Fruit fly (Drosophila melanogaster) whole organism, embryonic: ENCODE data around the gene Dis3l2.

Experiments
- Antp ChIP-seq: fragments of 200-800 bp; sonication (Bioruptor generic); optimal IDR thresholded peaks from 3 replicates; lab custom pipeline; 2016; ENCODE audit warnings: missing biosample characterization, missing genetic modification characterization
- Atf6 ChIP-seq: fragments of 200-800 bp; sonication (Bioruptor generic); IDR thresholded peaks from 2 replicates; pipeline ENCODE4 v1.3.6; 2022; ENCODE audit warnings: missing biosample characterization, missing genetic modification characterization
- CG1024 ChIP-seq: fragments of 200-800 bp; sonication (Bioruptor generic); IDR thresholded peaks from 2 replicates; pipeline ENCODE4 v1.3.6; 2022; ENCODE audit warnings: missing biosample characterization, missing genetic modification characterization
- CG12236 ChIP-seq: fragments of 200-800 bp; sonication (Bioruptor generic); optimal IDR thresholded peaks from 2 replicates; lab custom pipeline; 2016; ENCODE audit warnings: missing biosample characterization, missing genetic modification characterization
- CG13624 ChIP-seq: fragments of 200-800 bp; sonication (Bioruptor generic); optimal IDR thresholded peaks from 2 replicates; lab custom pipeline; 2016; ENCODE audit warnings: missing biosample characterization, missing genetic modification characterization
- CG15073 ChIP-seq: fragments of 200-800 bp; sonication (Bioruptor generic); optimal IDR thresholded peaks from 2 replicates; lab custom pipeline; 2016; ENCODE audit warnings: missing biosample characterization, missing genetic modification characterization
- CG17186 ChIP-seq: fragments of 200-800 bp; sonication (Bioruptor generic); optimal IDR thresholded peaks from 3 replicates; lab custom pipeline; 2017; ENCODE audit warnings: missing biosample characterization, missing genetic modification reagents, missing genetic modification characterization
- CG18476 ChIP-seq: fragments of 200-800 bp; sonication (Bioruptor generic); optimal IDR thresholded peaks from 2 replicates; lab custom pipeline; 2016; ENCODE audit warnings: missing biosample characterization, mild to moderate bottlenecking, missing genetic modification characterization
- CG18619 ChIP-seq: fragments of 200-800 bp; sonication (Bioruptor generic); optimal IDR thresholded peaks from 3 replicates; lab custom pipeline; 2017; ENCODE audit warnings: missing biosample characterization, mild to moderate bottlenecking, missing genetic modification characterization
- CG2116 ChIP-seq: fragments of 200-800 bp; sonication (Bioruptor generic); optimal IDR thresholded peaks from 3 replicates; lab custom pipeline; 2018; ENCODE audit warnings: missing biosample characterization, mild to moderate bottlenecking, missing genetic modification characterization
- CG33213 ChIP-seq: fragments of 200-800 bp; sonication (Bioruptor generic); optimal IDR thresholded peaks from 3 replicates; lab custom pipeline; 2016; ENCODE audit warnings: missing biosample characterization, missing genetic modification characterization
- CG6683 ChIP-seq: fragments of 200-800 bp; sonication (Bioruptor generic); optimal IDR thresholded peaks from 2 replicates; lab custom pipeline; 2017; ENCODE audit warnings: missing biosample characterization, mild to moderate bottlenecking, missing genetic modification characterization, missing genetic modification reagents
- CG7963 ChIP-seq: fragments of 200-800 bp; sonication (Bioruptor generic); IDR thresholded peaks from 3 replicates; pipeline ENCODE4 v1.3.6; 2022; ENCODE audit warnings: missing biosample characterization, missing genetic modification characterization; ENCODE audit not compliant: partially characterized antibody
- CG8089 ChIP-seq: fragments of 200-800 bp; sonication (Bioruptor generic); optimal IDR thresholded peaks from 3 replicates; lab custom pipeline; 2016; ENCODE audit warnings: missing biosample characterization, missing genetic modification characterization
- CG8924 ChIP-seq: fragments of 200-800 bp; optimal IDR thresholded peaks from 3 replicates; lab custom pipeline; 2019; ENCODE audit warnings: missing biosample characterization, mild to moderate bottlenecking, missing genetic modification characterization, moderate library complexity
- CG9215 ChIP-seq: fragments of 200-800 bp; sonication (Bioruptor generic); IDR thresholded peaks from 2 replicates; pipeline ENCODE4 v1.3.6; 2022; ENCODE audit warnings: missing biosample characterization, missing genetic modification characterization
- CG9817 ChIP-seq: fragments of 200-800 bp; sonication (Bioruptor generic); optimal IDR thresholded peaks from 2 replicates; lab custom pipeline; 2018; ENCODE audit warnings: missing biosample characterization, mild to moderate bottlenecking, missing genetic modification characterization, moderate library complexity
- Deaf1 ChIP-seq: fragments of 200-800 bp; optimal IDR thresholded peaks from 3 replicates; lab custom pipeline; 2019; ENCODE audit warnings: missing biosample characterization, mild to moderate bottlenecking, missing genetic modification characterization, moderate library complexity
- Doc2 ChIP-seq: fragments of 200-800 bp; sonication (Bioruptor generic); IDR thresholded peaks from 2 replicates; pipeline ENCODE4 v1.3.6; 2022; ENCODE audit warnings: missing biosample characterization, missing genetic modification characterization
- Drgx ChIP-seq: fragments of 200-800 bp; sonication (Bioruptor generic); IDR thresholded peaks from 2 replicates; pipeline ENCODE4 v1.3.6; 2022; ENCODE audit warnings: missing biosample characterization, missing genetic modification characterization
- E2f2 ChIP-seq: fragments of 200-800 bp; sonication (Bioruptor generic); IDR thresholded peaks from 2 replicates; pipeline ENCODE4 v1.3.6; 2022; ENCODE audit warnings: missing biosample characterization, missing genetic modification characterization
- Hand ChIP-seq: fragments of 200-800 bp; sonication (Bioruptor generic); optimal IDR thresholded peaks from 2 replicates; lab custom pipeline; 2017; ENCODE audit warnings: mild to moderate bottlenecking, missing biosample characterization, missing genetic modification reagents, missing genetic modification characterization
- HmgD ChIP-seq: fragments of 200-800 bp; sonication (Bioruptor generic); optimal IDR thresholded peaks from 3 replicates; lab custom pipeline; 2016; ENCODE audit warnings: missing biosample characterization, missing genetic modification characterization
- Hr3 ChIP-seq: fragments of 200-800 bp; sonication (Bioruptor generic); optimal IDR thresholded peaks from 3 replicates; lab custom pipeline; 2016; ENCODE audit warnings: missing biosample characterization, missing genetic modification characterization
- Hr51 ChIP-seq, 2 experiments: fragments of 200-800 bp; sonication (Bioruptor generic); optimal IDR thresholded peaks; 2 replicates in 1 of 2; 3 replicates in 1 of 2; lab custom pipeline; 2016 to 2018; ENCODE audit warnings: missing biosample characterization in 2 of 2, missing genetic modification characterization in 2 of 2, mild to moderate bottlenecking in 1 of 2, moderate library complexity in 1 of 2
- Oli ChIP-seq: fragments of 200-800 bp; sonication (Bioruptor generic); optimal IDR thresholded peaks from 2 replicates; lab custom pipeline; 2018; ENCODE audit warnings: missing biosample characterization, mild to moderate bottlenecking, missing genetic modification characterization, moderate library complexity
- Opbp ChIP-seq: fragments of 200-800 bp; sonication (Bioruptor generic); IDR thresholded peaks from 3 replicates; pipeline ENCODE4 v1.3.6; 2022; ENCODE audit warnings: missing biosample characterization, missing genetic modification characterization; ENCODE audit not compliant: partially characterized antibody
- Ravus ChIP-seq: fragments of 200-800 bp; sonication (Bioruptor generic); IDR thresholded peaks from 2 replicates; pipeline ENCODE4 v1.3.6; 2022; ENCODE audit warnings: missing biosample characterization, missing genetic modification characterization
- Sin3A ChIP-seq: fragments of >200 bp; optimal IDR thresholded peaks from 2 replicates; lab custom pipeline; 2018
- Spps ChIP-seq: fragments of 200-800 bp; sonication (Bioruptor generic); optimal IDR thresholded peaks from 2 replicates; lab custom pipeline; 2018; ENCODE audit warnings: missing biosample characterization, mild to moderate bottlenecking, missing genetic modification characterization
- Stat92E ChIP-seq, 3 experiments: fragments of >200 bp in 2 of 3; fragments of 200-800 bp in 1 of 3; sonication (Bioruptor generic) in 1 of 3; optimal IDR thresholded peaks; 2 replicates each; lab custom pipeline; 2017 to 2019; ENCODE audit warnings: missing biosample characterization in 3 of 3, missing genetic modification characterization in 3 of 3, mild to moderate bottlenecking in 1 of 3, moderate library complexity in 1 of 3
- Tbp ChIP-seq: fragments of >200 bp; optimal IDR thresholded peaks from 2 replicates; lab custom pipeline; 2018; ENCODE audit warnings: missing biosample characterization, missing genetic modification characterization
- Xrp1 ChIP-seq: fragments of 200-800 bp; sonication (Bioruptor generic); IDR thresholded peaks from 2 replicates; pipeline ENCODE4 v1.3.6; 2022; ENCODE audit warnings: missing biosample characterization, missing genetic modification characterization
- ash1 ChIP-seq: fragments of 200-800 bp; sonication (Bioruptor generic); optimal IDR thresholded peaks from 2 replicates; lab custom pipeline; 2018; ENCODE audit warnings: missing biosample characterization, mild to moderate bottlenecking, missing genetic modification characterization
- br ChIP-seq: fragments of >200 bp; optimal IDR thresholded peaks from 2 replicates; lab custom pipeline; 2017
- dmrt99B ChIP-seq: fragments of 200-800 bp; sonication (Bioruptor generic); optimal IDR thresholded peaks from 2 replicates; lab custom pipeline; 2018; ENCODE audit warnings: missing biosample characterization, mild to moderate bottlenecking, missing genetic modification characterization, moderate library complexity
- ems ChIP-seq: fragments of 200-800 bp; sonication (Bioruptor generic); optimal IDR thresholded peaks from 3 replicates; lab custom pipeline; 2016; ENCODE audit warnings: missing biosample characterization, missing genetic modification characterization
- en ChIP-seq: fragments of 200-800 bp; sonication (Bioruptor generic); optimal IDR thresholded peaks from 2 replicates; lab custom pipeline; 2016; ENCODE audit warnings: missing biosample characterization, missing genetic modification characterization
- eyg ChIP-seq: fragments of 200-800 bp; sonication (Bioruptor generic); optimal IDR thresholded peaks from 3 replicates; lab custom pipeline; 2016; ENCODE audit warnings: missing biosample characterization, missing genetic modification characterization
- fd102C ChIP-seq: fragments of 200-800 bp; sonication (Bioruptor generic); optimal IDR thresholded peaks from 2 replicates; lab custom pipeline; 2018; ENCODE audit warnings: missing biosample characterization, mild to moderate bottlenecking, missing genetic modification characterization, moderate library complexity
- fru ChIP-seq: fragments of >200 bp; optimal IDR thresholded peaks from 2 replicates; lab custom pipeline; 2017
- ftz-f1 ChIP-seq: fragments of 200-800 bp; sonication (Bioruptor generic); optimal IDR thresholded peaks from 2 replicates; lab custom pipeline; 2016; ENCODE audit warnings: missing biosample characterization, missing genetic modification characterization
- fu2 ChIP-seq: fragments of 200-800 bp; sonication (Bioruptor generic); optimal IDR thresholded peaks from 2 replicates; lab custom pipeline; 2016; ENCODE audit warnings: missing biosample characterization, missing genetic modification characterization
- grau ChIP-seq: fragments of 200-800 bp; optimal IDR thresholded peaks from 3 replicates; lab custom pipeline; 2019; ENCODE audit warnings: missing biosample characterization, mild to moderate bottlenecking, missing genetic modification characterization, moderate library complexity
- hth ChIP-seq: fragments of >200 bp; optimal IDR thresholded peaks from 2 replicates; lab custom pipeline; 2017; ENCODE audit warnings: inconsistent platforms
- pb ChIP-seq: fragments of 200-800 bp; sonication (Bioruptor generic); optimal IDR thresholded peaks from 3 replicates; lab custom pipeline; 2016; ENCODE audit warnings: missing biosample characterization, missing genetic modification characterization
- pum ChIP-seq: fragments of 200-800 bp; sonication (Bioruptor generic); optimal IDR thresholded peaks from 2 replicates; lab custom pipeline; 2016; ENCODE audit warnings: missing biosample characterization, missing genetic modification characterization
- sima ChIP-seq: fragments of 200-800 bp; sonication (Bioruptor generic); optimal IDR thresholded peaks from 2 replicates; lab custom pipeline; 2016; ENCODE audit warnings: missing biosample characterization, missing genetic modification characterization
- tin ChIP-seq: fragments of 200-800 bp; sonication (Bioruptor generic); optimal IDR thresholded peaks from 3 replicates; lab custom pipeline; 2016; ENCODE audit warnings: missing biosample characterization, missing genetic modification characterization
- tup ChIP-seq: fragments of 200-800 bp; sonication (Bioruptor generic); optimal IDR thresholded peaks from 2 replicates; lab custom pipeline; 2016; ENCODE audit warnings: missing biosample characterization, mild to moderate bottlenecking, missing genetic modification characterization, moderate library complexity
- usp ChIP-seq: fragments of >200 bp; optimal IDR thresholded peaks from 2 replicates; lab custom pipeline; 2017; ENCODE audit warnings: missing biosample characterization, missing genetic modification characterization
- zfh1 ChIP-seq: fragments of 200-800 bp; sonication (Bioruptor generic); IDR thresholded peaks from 3 replicates; pipeline ENCODE4 v1.3.6; 2022; ENCODE audit warnings: missing biosample characterization, missing genetic modification characterization

The Dis3l2 gene

dm6 chr3L:199050-199745, 13.3 kb upstream of the Dis3l2 start (continued):
- TF ChIP-seq fu2 (GFP tag; lab: Kevin White, UChicago) = peak; percentile 32
- no peak for TF ChIP-seq Ravus (GFP tag; lab: Robert Waterston, UW)
- no peak for TF ChIP-seq CG15073
- peak; percentile 78 for TF ChIP-seq Opbp (GFP tag; lab: Robert Waterston, UW)
- no peak for TF ChIP-seq CG12236 (GFP tag; lab: Kevin White, UChicago)
- TF ChIP-seq hth (lab: Kevin White, UChicago) = no peak
- no peak for TF ChIP-seq CG8089 (GFP tag; lab: Kevin White, UChicago)
- 0 out of 2 replicates have a peak, but pooled peaks have one; percentile 19 for TF ChIP-seq Drgx
- peak; percentile 46; the same call in 1 of the 2 replicates for TF ChIP-seq CG1024 (GFP tag; lab: Robert Waterston, UW)
- no peak for TF ChIP-seq CG18619 (GFP tag; lab: Kevin White, UChicago)
- TF ChIP-seq Tbp (GFP tag; lab: Kevin White, UChicago) = no peak
- no peak for TF ChIP-seq CG13624 (GFP tag; lab: Kevin White, UChicago)
- no peak for TF ChIP-seq Xrp1 (GFP tag; lab: Robert Waterston, UW)
- TF ChIP-seq Sin3A (lab: Kevin White, UChicago) = peak; percentile 44
- no peak for TF ChIP-seq CG9215 (GFP tag; lab: Robert Waterston, UW)
- TF ChIP-seq CG2116 (GFP tag; lab: Kevin White, UChicago) = no peak
- peak in 1 of 3 experiments; percentile 23 for TF ChIP-seq Stat92E (GFP tag; optimal IDR thresholded peaks at IDR 0.05; lab: Kevin White, UChicago)
- peak; percentile 7 for TF ChIP-seq CG17186 (GFP tag; lab: Kevin White, UChicago)
- TF ChIP-seq Deaf1 = no peak
- TF ChIP-seq pum = peak; percentile 32
- no peak for TF ChIP-seq tup
- TF ChIP-seq Doc2 (GFP tag; lab: Robert Waterston, UW) = no peak
- TF ChIP-seq fru = no peak
- no peak for TF ChIP-seq CG7963
- peak; percentile 33 for TF ChIP-seq E2f2
- TF ChIP-seq CG33213 (GFP tag; lab: Kevin White, UChicago) = no peak
- no peak for TF ChIP-seq ems
- TF ChIP-seq CG8924 (tag; lab: Kevin White, UChicago) = no peak
- no peak for TF ChIP-seq grau (tag; lab: Kevin White, UChicago)
- no peak for TF ChIP-seq Hr51 (GFP tag; optimal IDR thresholded peaks at IDR 0.05; lab: Kevin White, UChicago)
- TF ChIP-seq Hand (GFP tag; lab: Kevin White, UChicago) = no peak
- no peak for TF ChIP-seq dmrt99B (tag; lab: Kevin White, UChicago)
- TF ChIP-seq Hr3 = no peak
- TF ChIP-seq usp (GFP tag; lab: Kevin White, UChicago) = no peak
- no peak for TF ChIP-seq eyg (GFP tag; lab: Kevin White, UChicago)
- no peak for TF ChIP-seq ftz-f1
- TF ChIP-seq br (lab: Kevin White, UChicago) = no peak
- TF ChIP-seq Atf6 (GFP tag; lab: Robert Waterston, UW) = no peak
- no peak for TF ChIP-seq CG18476 (GFP tag; lab: Kevin White, UChicago)
- TF ChIP-seq Oli (tag; lab: Kevin White, UChicago) = no peak
- peak; percentile 45 for TF ChIP-seq Antp (GFP tag; lab: Kevin White, UChicago)
- TF ChIP-seq CG9817 (tag; lab: Kevin White, UChicago) = peak; percentile 35
- peak; percentile 93 for TF ChIP-seq HmgD (GFP tag; lab: Kevin White, UChicago)
- TF ChIP-seq Spps (tag; lab: Kevin White, UChicago) = no peak
- 0 out of 3 replicates have a peak, but pooled peaks have one; percentile 13 for TF ChIP-seq zfh1 (GFP tag; lab: Robert Waterston, UW)
- no peak for TF ChIP-seq pb (GFP tag; lab: Kevin White, UChicago)
- no peak for TF ChIP-seq en
- TF ChIP-seq tin = peak; percentile 0
- TF ChIP-seq ash1 = no peak
- TF ChIP-seq CG6683 (GFP tag; lab: Kevin White, UChicago) = no peak
- no peak for TF ChIP-seq fd102C (GFP tag; lab: Kevin White, UChicago)
- TF ChIP-seq sima = no peak
